Fruit fly (Drosophila melanogaster): ENCODE results near the gene PyK.

PyK gene

DNA sequence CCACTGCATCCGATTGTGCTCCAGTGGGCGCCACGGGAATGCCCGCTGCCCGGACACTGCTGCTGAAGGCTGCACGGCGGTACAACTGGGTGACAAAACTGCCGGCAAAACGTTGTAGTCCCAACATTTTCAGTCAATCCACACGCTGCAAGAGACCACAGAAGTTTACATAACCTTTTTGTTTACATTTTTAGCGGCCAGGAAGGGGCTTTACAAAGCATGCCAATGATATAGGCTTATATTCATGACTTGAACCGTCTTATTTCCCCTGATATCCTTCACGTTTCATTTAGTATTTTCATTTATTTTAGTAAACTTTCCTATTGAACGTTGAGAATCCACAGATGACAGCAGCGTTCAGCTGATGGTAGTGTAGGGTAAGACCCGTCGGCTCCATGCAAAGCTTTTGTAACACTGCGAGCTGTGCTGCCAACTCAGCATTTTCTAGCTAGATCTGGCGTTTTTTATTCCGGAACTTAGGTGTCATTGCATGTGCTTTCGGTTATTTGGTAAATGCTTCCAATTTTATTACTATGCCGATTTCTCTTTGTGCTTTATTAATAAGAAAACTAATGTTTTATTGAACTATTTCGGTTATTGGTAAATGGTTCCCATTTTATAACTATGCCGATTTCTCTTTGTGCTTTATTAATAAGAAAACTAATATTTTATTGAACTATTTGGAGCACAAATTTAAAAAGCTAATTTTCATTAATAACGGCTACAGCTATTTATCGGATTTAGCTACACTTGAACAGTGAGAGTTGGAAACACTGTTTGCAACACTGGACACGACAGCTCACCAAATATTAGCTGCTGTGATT, 43.4 kb downstream of the PyK start, which contains the start of the genes CG13850 and lqfR (continued):
- peak; percentile 59; the same call in 3 of the 4 replicates for TF ChIP-seq Gug (GFP tag; IDR thresholded peaks at IDR 0.05)
- no peak for TF ChIP-seq CG7271 (tag; optimal IDR thresholded peaks at IDR 0.05)
- TF ChIP-seq CG10654 (GFP tag; optimal IDR thresholded peaks at IDR 0.05), result peak; percentile 81
- peak; percentile 46 for TF ChIP-seq CG13296 (GFP tag; optimal IDR thresholded peaks at IDR 0.05)
- TF ChIP-seq Six4 (GFP tag; optimal IDR thresholded peaks at IDR 0.05), result peak; percentile 69
- TF ChIP-seq cg (GFP tag; optimal IDR thresholded peaks at IDR 0.05), result no peak
- no peak for TF ChIP-seq oc (tag; optimal IDR thresholded peaks at IDR 0.05)
- TF ChIP-seq CG10565 (GFP tag; optimal IDR thresholded peaks at IDR 0.05), result peak; percentile 12
- TF ChIP-seq CG14965 (GFP tag; optimal IDR thresholded peaks at IDR 0.05; ENCODE audit: borderline replicate concordance), result no peak
- TF ChIP-seq Hr78 (GFP tag; optimal IDR thresholded peaks at IDR 0.05), result no peak
- no peak for TF ChIP-seq B-H1 (GFP tag; IDR thresholded peaks at IDR 0.05)
- 0 out of 2 replicates have a peak, but pooled peaks have one; percentile 39 for TF ChIP-seq rib (GFP tag; IDR thresholded peaks at IDR 0.05)
- no peak; the same call in 1 of the 3 replicates for TF ChIP-seq Aef1 (GFP tag; IDR thresholded peaks at IDR 0.05)
- peak; percentile 97 for TF ChIP-seq Sry-β (GFP tag; optimal IDR thresholded peaks at IDR 0.05)
- peak; percentile 80 to 90 for TF ChIP-seq Pdp1 (GFP tag; optimal IDR thresholded peaks at IDR 0.05)
- TF ChIP-seq Stat92E (GFP tag; optimal IDR thresholded peaks at IDR 0.05), result no peak
- no peak for TF ChIP-seq CG11504 (tag; optimal IDR thresholded peaks at IDR 0.05)
- peak; percentile 41 for TF ChIP-seq CG17186 (GFP tag; optimal IDR thresholded peaks at IDR 0.05)
- no peak for TF ChIP-seq eve (GFP tag; optimal IDR thresholded peaks at IDR 0.05)
- 0 out of 2 replicates have a peak, but pooled peaks have one; percentile 21 for TF ChIP-seq CG5953 (GFP tag; IDR thresholded peaks at IDR 0.05)
- TF ChIP-seq Sin3A (optimal IDR thresholded peaks at IDR 0.05), result peak; percentile 80
- no peak for TF ChIP-seq CkIIα-i1 (GFP tag; IDR thresholded peaks at IDR 0.05)
- no peak for TF ChIP-seq Neu2 (GFP tag; optimal IDR thresholded peaks at IDR 0.05; ENCODE audit: borderline replicate concordance)
- TF ChIP-seq CG14050 (GFP tag; IDR thresholded peaks at IDR 0.05), result no peak
- no peak for TF ChIP-seq dimm (GFP tag; IDR thresholded peaks at IDR 0.05)
- peak; percentile 36 for TF ChIP-seq CG18011 (GFP tag; optimal IDR thresholded peaks at IDR 0.05)
- TF ChIP-seq lab (GFP tag; optimal IDR thresholded peaks at IDR 0.05), result peak; percentile 76
- TF ChIP-seq onecut (GFP tag; IDR thresholded peaks at IDR 0.05), result peak; percentile 41; the same call in 1 of the 2 replicates
- peak; percentile 80 for TF ChIP-seq CG12391 (tag; optimal IDR thresholded peaks at IDR 0.05)
- TF ChIP-seq CG8944 (GFP tag; optimal IDR thresholded peaks at IDR 0.05), result peak; percentile 72
- TF ChIP-seq CG6765 (GFP tag; optimal IDR thresholded peaks at IDR 0.05), result peak; percentile 57
- peak in 1 of 2 experiments; percentile 38 for TF ChIP-seq bsh (GFP tag; optimal IDR thresholded peaks at IDR 0.05)
- TF ChIP-seq gcm (GFP tag; optimal IDR thresholded peaks at IDR 0.05), result no peak
- TF ChIP-seq CG15479 (GFP tag; optimal IDR thresholded peaks at IDR 0.05), result no peak
- TF ChIP-seq Hsf (GFP tag; optimal IDR thresholded peaks at IDR 0.05), result peak; percentile 80
- TF ChIP-seq CTCF (GFP tag; optimal IDR thresholded peaks at IDR 0.05), result no peak
- TF ChIP-seq CG4854 (GFP tag; optimal IDR thresholded peaks at IDR 0.05), result peak; percentile 79
- TF ChIP-seq MESR4 (GFP tag; optimal IDR thresholded peaks at IDR 0.05), result peak; percentile 28
- peak; percentile 69 for TF ChIP-seq CG13424 (tag; optimal IDR thresholded peaks at IDR 0.05)
- TF ChIP-seq slou (GFP tag; optimal IDR thresholded peaks at IDR 0.05), result peak; percentile 47
- peak; percentile 77 for TF ChIP-seq CG9215 (GFP tag; IDR thresholded peaks at IDR 0.05)
- TF ChIP-seq Jarid2 (GFP tag; optimal IDR thresholded peaks at IDR 0.05), result no peak
- TF ChIP-seq MBD-R2 (GFP tag; IDR thresholded peaks at IDR 0.05), result peak; percentile 76
- TF ChIP-seq pnt (GFP tag; optimal IDR thresholded peaks at IDR 0.05), result peak; percentile 61
- TF ChIP-seq CG4707 (GFP tag; optimal IDR thresholded peaks at IDR 0.05), result no peak
- no peak for TF ChIP-seq tna (GFP tag; IDR thresholded peaks at IDR 0.05; ENCODE audit: partially characterized antibody)
- TF ChIP-seq Scr (GFP tag; IDR thresholded peaks at IDR 0.05; ENCODE audit: partially characterized antibody), result no peak
- TF ChIP-seq jigr1 (GFP tag; IDR thresholded peaks at IDR 0.05), result no peak

All from whole organism, embryonic.